Worm (Caenorhabditis elegans) whole organism, L4 larva: ENCODE measurements around the gene F55D1.1.
A peak's percentile ranks its signal among the peaks of the same experiment; 100 is the strongest.

ENCODE experiments used
- F10B5.3 ChIP-seq: sonication (generic microtip); optimal IDR thresholded peaks from 2 replicates; lab custom pipeline; 2016; ENCODE audit warnings: mild to moderate bottlenecking, missing genetic modification characterization, missing compliant biosample characterization
- T26A8.4 ChIP-seq: fragments of 200-800 bp; sonication (Bioruptor generic); IDR thresholded peaks from 2 replicates; pipeline ENCODE4 v1.3.6; 2022; ENCODE audit warnings: missing genetic modification characterization, missing compliant biosample characterization
- Y105C5A.15 ChIP-seq: fragments of 200-800 bp; sonication (Bioruptor generic); IDR thresholded peaks from 2 replicates; pipeline ENCODE4 v1.3.6; 2022; ENCODE audit warnings: missing genetic modification characterization, missing compliant biosample characterization
- Y48G9A.11 ChIP-seq: fragments of 200-800 bp; sonication (Bioruptor generic); IDR thresholded peaks from 2 replicates; pipeline ENCODE4 v1.3.6; 2022; ENCODE audit warnings: missing genetic modification reagents, missing genetic modification characterization, missing compliant biosample characterization
- Y5F2A.4 ChIP-seq: fragments of 200-800 bp; sonication (Bioruptor generic); optimal IDR thresholded peaks from 2 replicates; lab custom pipeline; 2018; ENCODE audit warnings: mild to moderate bottlenecking, missing genetic modification characterization, missing compliant biosample characterization
- aha-1 ChIP-seq: fragments of 150-350 bp; peaks from one replicate; lab custom pipeline; 2014; ENCODE audit warnings: missing biosample characterization, missing genetic modification characterization
- ama-1 ChIP-seq: fragments of 150-350 bp; optimal IDR thresholded peaks from 2 replicates; lab custom pipeline; 2014; ENCODE audit warnings: inconsistent platforms, mixed read lengths
- ceh-32 ChIP-seq: sonication (generic microtip); optimal IDR thresholded peaks from 2 replicates; lab custom pipeline; 2016; ENCODE audit warnings: mild to moderate bottlenecking, missing genetic modification characterization, missing compliant biosample characterization; ENCODE audit not compliant: poor library complexity
- ceh-62 ChIP-seq: sonication (generic microtip); optimal IDR thresholded peaks from 2 replicates; lab custom pipeline; 2017; ENCODE audit warnings: missing biosample characterization, missing genetic modification characterization
- ces-1 ChIP-seq: fragments of 150-350 bp; sonication (generic microtip); optimal IDR thresholded peaks from 4 replicates; lab custom pipeline; 2014; ENCODE audit warnings: missing biosample characterization, missing genetic modification reagents, missing genetic modification characterization
- cey-2 ChIP-seq: sonication (generic microtip); optimal IDR thresholded peaks from 3 replicates; lab custom pipeline; 2017; ENCODE audit warnings: missing genetic modification characterization, mild to moderate bottlenecking, missing compliant biosample characterization, antibody characterized with exemption, borderline replicate concordance; ENCODE audit not compliant: insufficient read depth
- daf-12 ChIP-seq: fragments of 150-350 bp; optimal IDR thresholded peaks from 2 replicates; lab custom pipeline; 2014; ENCODE audit warnings: missing biosample characterization, missing genetic modification reagents, missing genetic modification characterization
- daf-16 ChIP-seq, 3 experiments: sonication (generic microtip); optimal IDR thresholded peaks; 2 replicates each; lab custom pipeline; 2016 to 2017; ENCODE audit warnings: missing genetic modification characterization in 3 of 3, missing genetic modification reagents in 3 of 3, mild to moderate bottlenecking in 2 of 3, missing compliant biosample characterization in 2 of 3, missing biosample characterization in 1 of 3, moderate library complexity in 1 of 3
- dmd-6 ChIP-seq: fragments of 200-800 bp; sonication (Bioruptor generic); IDR thresholded peaks from 2 replicates; pipeline ENCODE4 v1.3.6; 2022; ENCODE audit warnings: missing genetic modification reagents, missing genetic modification characterization, missing compliant biosample characterization
- dmd-8 ChIP-seq: fragments of 200-800 bp; sonication (Bioruptor generic); IDR thresholded peaks from 2 replicates; pipeline ENCODE4 v1.3.6; 2022; ENCODE audit warnings: missing genetic modification characterization, missing compliant biosample characterization
- dmd-9 ChIP-seq: fragments of 200-800 bp; sonication (Bioruptor generic); IDR thresholded peaks from 2 replicates; pipeline ENCODE4 v1.3.6; 2022; ENCODE audit warnings: missing genetic modification reagents, missing genetic modification characterization, missing compliant biosample characterization
- egl-27 ChIP-seq: sonication (generic microtip); optimal IDR thresholded peaks from 3 replicates; lab custom pipeline; 2017; ENCODE audit warnings: missing biosample characterization, missing genetic modification reagents, missing genetic modification characterization
- egl-43 ChIP-seq: fragments of 200-800 bp; sonication (Bioruptor generic); IDR thresholded peaks from 2 replicates; pipeline ENCODE4 v1.3.6; 2022; ENCODE audit warnings: missing genetic modification reagents, missing genetic modification characterization, missing compliant biosample characterization
- fos-1 ChIP-seq: fragments of 150-350 bp; optimal IDR thresholded peaks from 2 replicates; lab custom pipeline; 2014; ENCODE audit warnings: missing biosample characterization, missing genetic modification characterization
- gei-8 ChIP-seq: fragments of 200-800 bp; sonication (Bioruptor generic); optimal IDR thresholded peaks from 2 replicates; lab custom pipeline; 2018; ENCODE audit warnings: mild to moderate bottlenecking, missing genetic modification characterization, missing compliant biosample characterization
- hif-1 ChIP-seq, 2 experiments: sonication (generic microtip); optimal IDR thresholded peaks; 2 replicates each; lab custom pipeline; 2016 to 2017; ENCODE audit warnings: missing compliant biosample characterization in 2 of 2, missing genetic modification characterization in 2 of 2, missing genetic modification reagents in 2 of 2, missing genotype in 2 of 2, mild to moderate bottlenecking in 1 of 2
- lim-7 ChIP-seq: fragments of 200-800 bp; sonication (Bioruptor generic); IDR thresholded peaks from 2 replicates; pipeline ENCODE4 v1.3.6; 2022; ENCODE audit warnings: missing genetic modification characterization, missing compliant biosample characterization
- lin-1 ChIP-seq: fragments of 200-800 bp; sonication (Bioruptor generic); IDR thresholded peaks from 2 replicates; pipeline ENCODE4 v1.3.6; 2022; ENCODE audit warnings: missing genetic modification reagents, missing genetic modification characterization, missing compliant biosample characterization
- lin-13 ChIP-seq: fragments of 150-350 bp; optimal IDR thresholded peaks from 2 replicates; lab custom pipeline; 2014; ENCODE audit warnings: missing biosample characterization, missing genetic modification reagents, missing genetic modification characterization
- lin-29 ChIP-seq: fragments of 200-800 bp; sonication (Bioruptor generic); IDR thresholded peaks from 2 replicates; pipeline ENCODE4 v1.3.6; 2022; ENCODE audit warnings: missing genetic modification reagents, missing genetic modification characterization, missing compliant biosample characterization
- lin-39 ChIP-seq: fragments of 150-350 bp; optimal IDR thresholded peaks from 2 replicates; lab custom pipeline; 2014; ENCODE audit warnings: missing biosample characterization, missing genetic modification reagents, missing genetic modification characterization
- mdl-1 ChIP-seq, 2 experiments: fragments of 150-350 bp in 1 of 2; sonication (generic microtip) in 1 of 2; optimal IDR thresholded peaks; 2 replicates each; lab custom pipeline; 2014 to 2017; ENCODE audit warnings: missing biosample characterization in 2 of 2, missing genetic modification characterization in 2 of 2
- mdt-29 ChIP-seq: fragments of 200-800 bp; sonication (Bioruptor generic); IDR thresholded peaks from 2 replicates; pipeline ENCODE4 v1.3.6; 2022; ENCODE audit warnings: missing genetic modification reagents, missing genetic modification characterization, missing compliant biosample characterization
- mxl-2 ChIP-seq: fragments of 200-800 bp; sonication (Bioruptor generic); conservative IDR thresholded peaks from 2 replicates; pipeline ENCODE4 v1.3.6; 2022; ENCODE audit warnings: missing genetic modification reagents, missing genetic modification characterization, missing compliant biosample characterization
- mxl-3 ChIP-seq: fragments of 200-800 bp; sonication (Bioruptor generic); optimal IDR thresholded peaks from 2 replicates; lab custom pipeline; 2018; ENCODE audit warnings: mild to moderate bottlenecking, missing genetic modification characterization, missing compliant biosample characterization
- nhr-10 ChIP-seq: fragments of 150-350 bp; optimal IDR thresholded peaks from 2 replicates; lab custom pipeline; 2014; ENCODE audit warnings: missing biosample characterization, missing genetic modification characterization
- nhr-11 ChIP-seq: fragments of 150-350 bp; optimal IDR thresholded peaks from 2 replicates; lab custom pipeline; 2014; ENCODE audit warnings: missing biosample characterization, missing genetic modification characterization
- nhr-25 ChIP-seq: sonication (generic microtip); optimal IDR thresholded peaks from 2 replicates; lab custom pipeline; 2017; ENCODE audit warnings: missing genetic modification characterization, mild to moderate bottlenecking, missing compliant biosample characterization, antibody characterized with exemption, moderate library complexity, borderline replicate concordance; ENCODE audit not compliant: insufficient read depth
- nhr-42 ChIP-seq: fragments of 200-800 bp; sonication (Bioruptor generic); IDR thresholded peaks from 2 replicates; pipeline ENCODE4 v1.3.6; 2022; ENCODE audit warnings: missing genetic modification characterization, missing compliant biosample characterization
- nhr-48 ChIP-seq: sonication (generic microtip); optimal IDR thresholded peaks from 2 replicates; lab custom pipeline; 2016; ENCODE audit warnings: mild to moderate bottlenecking, missing genetic modification characterization, missing compliant biosample characterization
- nhr-76 ChIP-seq: fragments of 150-350 bp; optimal IDR thresholded peaks from 2 replicates; lab custom pipeline; 2014; ENCODE audit warnings: missing biosample characterization, missing genetic modification characterization
- php-3 ChIP-seq: fragments of 200-800 bp; sonication (Bioruptor generic); IDR thresholded peaks from 2 replicates; pipeline ENCODE4 v1.3.6; 2022; ENCODE audit warnings: missing genetic modification reagents, missing genetic modification characterization, missing compliant biosample characterization
- pqm-1 ChIP-seq: sonication (generic microtip); optimal IDR thresholded peaks from 2 replicates; lab custom pipeline; 2017; ENCODE audit warnings: missing biosample characterization, missing genetic modification characterization
- sdz-12 ChIP-seq: fragments of 200-800 bp; sonication (Bioruptor generic); optimal IDR thresholded peaks from 2 replicates; lab custom pipeline; 2018; ENCODE audit warnings: mild to moderate bottlenecking, missing genetic modification characterization, missing compliant biosample characterization
- snpc-1.2 ChIP-seq: fragments of 200-800 bp; sonication (Bioruptor generic); IDR thresholded peaks from 2 replicates; pipeline ENCODE4 v1.3.6; 2022; ENCODE audit warnings: missing genetic modification reagents, missing genetic modification characterization, missing compliant biosample characterization
- snpc-4 ChIP-seq: fragments of 150-350 bp; optimal IDR thresholded peaks from 2 replicates; lab custom pipeline; 2014; ENCODE audit warnings: missing biosample characterization, missing genetic modification characterization
- spr-1 ChIP-seq: sonication (generic microtip); optimal IDR thresholded peaks from 2 replicates; lab custom pipeline; 2016; ENCODE audit warnings: mild to moderate bottlenecking, missing genetic modification characterization, missing compliant biosample characterization
- spr-3 ChIP-seq: fragments of 200-800 bp; sonication (Bioruptor generic); optimal IDR thresholded peaks from 2 replicates; lab custom pipeline; 2018; ENCODE audit warnings: mild to moderate bottlenecking, missing genetic modification characterization, missing compliant biosample characterization
- tra-1 ChIP-seq: fragments of 200-800 bp; sonication (Bioruptor generic); IDR thresholded peaks from 2 replicates; pipeline ENCODE4 v1.3.6; 2022; ENCODE audit warnings: missing genetic modification reagents, missing genetic modification characterization, missing compliant biosample characterization
- unc-130 ChIP-seq: sonication (generic microtip); optimal IDR thresholded peaks from 2 replicates; lab custom pipeline; 2016; ENCODE audit warnings: missing genetic modification reagents, missing genetic modification characterization, missing compliant biosample characterization
- unc-62 ChIP-seq, 3 experiments: fragments of 150-350 bp in 1 of 3; sonication (generic microtip); optimal IDR thresholded peaks in 2 of 3; peaks in 1 of 3; 1 replicate in 1 of 3; 2 replicates in 2 of 3; lab custom pipeline; 2014 to 2017; ENCODE audit warnings: missing biosample characterization in 3 of 3, missing genetic modification characterization in 3 of 3, missing genetic modification reagents in 3 of 3, missing genotype in 1 of 3
- vab-7 ChIP-seq: fragments of 200-800 bp; sonication (Bioruptor generic); IDR thresholded peaks from 2 replicates; pipeline ENCODE4 v1.3.6; 2022; ENCODE audit warnings: missing genetic modification reagents, missing genetic modification characterization, missing compliant biosample characterization
- zag-1 ChIP-seq: fragments of 150-350 bp; optimal IDR thresholded peaks from 2 replicates; lab custom pipeline; 2014; ENCODE audit warnings: missing biosample characterization, missing genetic modification characterization
- zfp-3 ChIP-seq: fragments of 200-800 bp; sonication (Bioruptor generic); conservative IDR thresholded peaks from 2 replicates; pipeline ENCODE4 v1.3.6; 2022; ENCODE audit warnings: missing genetic modification reagents, missing genetic modification characterization, missing compliant biosample characterization
- ztf-11 ChIP-seq: fragments of 150-350 bp; optimal IDR thresholded peaks from 2 replicates; lab custom pipeline; 2014; ENCODE audit warnings: missing biosample characterization, missing genetic modification characterization
- ztf-7 ChIP-seq: fragments of 150-350 bp; optimal IDR thresholded peaks from 2 replicates; lab custom pipeline; 2014; ENCODE audit warnings: missing biosample characterization, missing genetic modification characterization

The F55D1.1 gene

ce11 chrX:5467820-5468270, 21.8 kb upstream of the F55D1.1 start, which contains the start of gene dpyd-1 (continued):
- no peak for TF ChIP-seq lim-7 (GFP tag; lab: Robert Waterston, UW)
- TF ChIP-seq lin-1: no peak
- no peak for TF ChIP-seq F10B5.3
- TF ChIP-seq daf-12 (tag; lab: Kevin White, UChicago): no peak
- TF ChIP-seq cey-2: no peak
- no peak for TF ChIP-seq egl-27 (tag; lab: Kevin White, UChicago)
- no peak for TF ChIP-seq ces-1 (GFP tag; lab: Kevin White, UChicago)
- no peak for TF ChIP-seq daf-16 (GFP tag; optimal IDR thresholded peaks at IDR 0.05; lab: Kevin White, UChicago)
- TF ChIP-seq daf-16 (tag; optimal IDR thresholded peaks at IDR 0.05; lab: Kevin White, UChicago): peak; percentile 42
- TF ChIP-seq fos-1 (tag; lab: Kevin White, UChicago): no peak
- TF ChIP-seq unc-130 (GFP tag; lab: Kevin White, UChicago): no peak
- peak; percentile 80 for TF ChIP-seq dmd-6 (GFP tag; lab: Robert Waterston, UW)
- TF ChIP-seq nhr-10 (tag; lab: Kevin White, UChicago): no peak
- no peak for TF ChIP-seq spr-1 (tag; lab: Kevin White, UChicago)
- TF ChIP-seq php-3 (GFP tag; lab: Robert Waterston, UW): peak; percentile 66; the same call in 1 of the 2 replicates
- peak; percentile 90 for TF ChIP-seq aha-1 (tag; lab: Kevin White, UChicago)
- no peak for TF ChIP-seq nhr-11
- no peak for TF ChIP-seq nhr-42 (GFP tag; lab: Robert Waterston, UW)
- TF ChIP-seq egl-43: no peak
- no peak for TF ChIP-seq snpc-4
- no peak for TF ChIP-seq dmd-8
- peak; percentile 63 for TF ChIP-seq tra-1 (GFP tag; lab: Robert Waterston, UW)
- no peak for TF ChIP-seq ceh-62 (tag; lab: Kevin White, UChicago)
- TF ChIP-seq Y5F2A.4 (GFP tag; lab: Kevin White, UChicago): no peak
- no peak for TF ChIP-seq unc-62 (GFP tag; optimal IDR thresholded peaks at IDR 0.05 in 1 of 2; lab: Kevin White, UChicago)
- TF ChIP-seq unc-62 (tag; optimal IDR thresholded peaks at IDR 0.05; lab: Kevin White, UChicago): no peak
- no peak for TF ChIP-seq lin-39
- TF ChIP-seq Y48G9A.11: no peak
- no peak for TF ChIP-seq T26A8.4 (GFP tag; lab: Robert Waterston, UW)
- TF ChIP-seq mxl-2 (GFP tag; lab: Robert Waterston, UW): no peak
- TF ChIP-seq mdt-29: no peak
- no peak for TF ChIP-seq Y105C5A.15 (GFP tag; lab: Robert Waterston, UW)
- no peak for TF ChIP-seq zag-1 (tag; lab: Kevin White, UChicago)
- TF ChIP-seq zfp-3 (GFP tag; lab: Robert Waterston, UW): no peak
- TF ChIP-seq lin-13 (GFP tag; lab: Kevin White, UChicago): no peak
- no peak for TF ChIP-seq snpc-1.2 (GFP tag; lab: Robert Waterston, UW)
- TF ChIP-seq sdz-12 (GFP tag; lab: Kevin White, UChicago): no peak
- TF ChIP-seq nhr-76 (tag; lab: Kevin White, UChicago): no peak
- no peak for TF ChIP-seq spr-3 (GFP tag; lab: Kevin White, UChicago)
- TF ChIP-seq lin-29 (GFP tag; lab: Robert Waterston, UW): no peak
- TF ChIP-seq mxl-3 (GFP tag; lab: Kevin White, UChicago): peak; percentile 76
- TF ChIP-seq ztf-11: no peak
- peak; percentile 76 to 96 for TF ChIP-seq mdl-1 (tag; optimal IDR thresholded peaks at IDR 0.05; lab: Kevin White, UChicago)
- TF ChIP-seq dmd-9 (GFP tag; lab: Robert Waterston, UW): no peak
- TF ChIP-seq hif-1 (tag; optimal IDR thresholded peaks at IDR 0.05; lab: Kevin White, UChicago): no peak
- peak; percentile 22 for TF ChIP-seq nhr-48 (tag; lab: Kevin White, UChicago)
- TF ChIP-seq vab-7 (GFP tag; lab: Robert Waterston, UW): no peak
- TF ChIP-seq gei-8 (GFP tag; lab: Kevin White, UChicago): no peak
- TF ChIP-seq ceh-32 (tag; lab: Kevin White, UChicago): no peak
- no peak for TF ChIP-seq ama-1 (lab: Kevin White, UChicago)
- no peak for TF ChIP-seq ztf-7 (tag; lab: Kevin White, UChicago)
- TF ChIP-seq nhr-25: no peak
- peak; percentile 59 for TF ChIP-seq pqm-1 (tag; lab: Kevin White, UChicago)
- TF ChIP-seq, all 104 proteins: peak for 15
